Fruit fly (Drosophila melanogaster): ENCODE data around the gene fid.

The fid gene

dm6 chr3R:25997068-25997714, 27.3 kb downstream of the fid start (continued):
- TF ChIP-seq CG6765 (GFP tag; optimal IDR thresholded peaks at IDR 0.05) (no peak), pnt (GFP tag; optimal IDR thresholded peaks at IDR 0.05) (no peak), crc (GFP tag; optimal IDR thresholded peaks at IDR 0.05) (no peak), CG18599 (GFP tag; optimal IDR thresholded peaks at IDR 0.05) (peak; percentile 58), Hr39 (optimal IDR thresholded peaks at IDR 0.05) (no peak), stc (GFP tag; IDR thresholded peaks at IDR 0.05) (no peak), CrebB (tag; optimal IDR thresholded peaks at IDR 0.05) (no peak), CG34422 (GFP tag; IDR thresholded peaks at IDR 0.05) (peak; percentile 33; the same call in 1 of the 3 replicates), ssp (GFP tag; IDR thresholded peaks at IDR 0.05) (peak; percentile 60), zfh2 (GFP tag; optimal IDR thresholded peaks at IDR 0.05) (no peak), CG17359 (tag; optimal IDR thresholded peaks at IDR 0.05) (peak; percentile 77), cato (GFP tag; optimal IDR thresholded peaks at IDR 0.05; ENCODE audit: borderline replicate concordance) (peak; percentile 60), CG31365 (tag; optimal IDR thresholded peaks at IDR 0.05) (no peak), nau (GFP tag; optimal IDR thresholded peaks at IDR 0.05) (no peak), Antp (GFP tag; optimal IDR thresholded peaks at IDR 0.05) (no peak), ERR (GFP tag; optimal IDR thresholded peaks at IDR 0.05) (no peak), CG12391 (tag; optimal IDR thresholded peaks at IDR 0.05) (peak; percentile 94), Dip3 (GFP tag; optimal IDR thresholded peaks at IDR 0.05) (no peak), tx (GFP tag; optimal IDR thresholded peaks at IDR 0.05) (no peak), CG2129 (GFP tag; IDR thresholded peaks at IDR 0.05; ENCODE audit: partially characterized antibody) (no peak), Drgx (GFP tag; IDR thresholded peaks at IDR 0.05) (peak; percentile 56; the same call in 1 of the 2 replicates), ewg (GFP tag; optimal IDR thresholded peaks at IDR 0.05) (peak; percentile 71), Ssrp (tag; optimal IDR thresholded peaks at IDR 0.05) (peak; percentile 95), CG17568 (GFP tag; optimal IDR thresholded peaks at IDR 0.05) (peak; percentile 34), CG7357 (GFP tag; IDR thresholded peaks at IDR 0.05) (peak; percentile 58; the same call in 2 of the 3 replicates), CG4404 (GFP tag; IDR thresholded peaks at IDR 0.05) (peak; percentile 88), onecut (GFP tag; IDR thresholded peaks at IDR 0.05) (peak; percentile 65; the same call in 1 of the 2 replicates), D (optimal IDR thresholded peaks at IDR 0.05) (no peak), D (GFP tag; optimal IDR thresholded peaks at IDR 0.05) (peak; percentile 91), br (optimal IDR thresholded peaks at IDR 0.05) (no peak), ham (GFP tag; IDR thresholded peaks at IDR 0.05) (no peak), corto (GFP tag; optimal IDR thresholded peaks at IDR 0.05) (peak; percentile 79), dysf (GFP tag; IDR thresholded peaks at IDR 0.05) (peak; percentile 42; the same call in 1 of the 3 replicates), CG8944 (GFP tag; optimal IDR thresholded peaks at IDR 0.05) (no peak), unpg (GFP tag; optimal IDR thresholded peaks at IDR 0.05) (peak; percentile 77), CG31224 (GFP tag; IDR thresholded peaks at IDR 0.05) (no peak), esg (GFP tag; conservative IDR thresholded peaks at IDR 0.05) (peak; percentile 30; the same call in 1 of the 2 replicates), kni (GFP tag; optimal IDR thresholded peaks at IDR 0.05) (no peak), tap (tag; optimal IDR thresholded peaks at IDR 0.05) (peak; percentile 65), CG1529 (GFP tag; optimal IDR thresholded peaks at IDR 0.05) (peak; percentile 83), CG1233 (GFP tag; optimal IDR thresholded peaks at IDR 0.05) (peak; percentile 78), CG12299 (tag; optimal IDR thresholded peaks at IDR 0.05) (peak; percentile 6), CG11456 (GFP tag; IDR thresholded peaks at IDR 0.05) (no peak), fd64A (GFP tag; optimal IDR thresholded peaks at IDR 0.05) (no peak), Trl (optimal IDR thresholded peaks at IDR 0.05) (no peak), Trl (GFP tag; optimal IDR thresholded peaks at IDR 0.05) (no peak), maf-S (GFP tag; optimal IDR thresholded peaks at IDR 0.05) (no peak), CG18476 (GFP tag; optimal IDR thresholded peaks at IDR 0.05) (peak; percentile 68), Aef1 (GFP tag; IDR thresholded peaks at IDR 0.05) (no peak), CG17802 (tag; optimal IDR thresholded peaks at IDR 0.05) (peak; percentile 31), ap (GFP tag; IDR thresholded peaks at IDR 0.05) (peak; percentile 39; the same call in 1 of the 2 replicates), Atf3 (GFP tag; optimal IDR thresholded peaks at IDR 0.05) (peak; percentile 50)
